Worm (Caenorhabditis elegans): ENCODE results near the gene C50B8.4.

DNA sequence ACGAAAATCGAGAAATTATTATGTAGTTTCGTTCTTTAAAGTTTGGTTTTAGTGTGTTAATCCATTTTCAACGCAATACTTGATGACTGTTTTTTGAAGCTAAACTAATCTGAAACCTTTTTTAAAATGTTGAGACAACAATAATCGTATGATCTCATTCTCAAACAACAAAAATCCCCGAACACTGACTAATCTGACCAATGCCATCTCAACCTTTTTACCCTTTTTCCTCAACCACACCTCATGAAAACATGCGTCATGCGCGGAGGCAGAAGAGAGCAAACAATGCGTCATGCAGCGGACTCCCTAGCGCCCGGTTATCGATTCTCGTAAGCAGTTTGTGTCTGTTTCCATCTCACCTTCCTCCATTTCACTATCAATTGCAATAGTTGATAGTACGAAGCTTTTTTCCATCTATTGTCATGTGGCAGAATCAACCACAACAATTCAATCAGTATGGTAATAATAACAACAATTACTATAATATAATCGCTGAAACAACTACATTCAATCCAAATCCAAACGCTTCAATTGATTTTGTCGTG, at the start of gene C50B8.4:
- TF ChIP-seq flt-1 (GFP tag; IDR thresholded peaks at IDR 0.05) (no peak), tab-1 (GFP tag; IDR thresholded peaks at IDR 0.05) (no peak)
